Worm (Caenorhabditis elegans) whole organism, L1 larva: Measurements from ENCODE around the gene C30G7.4.

ENCODE experiments used
- C16A3.4 ChIP-seq: fragments of 150-350 bp; optimal IDR thresholded peaks from 2 replicates; lab custom pipeline; 2014; ENCODE audit warnings: missing biosample characterization, missing genetic modification characterization
- Y116A8C.19 ChIP-seq: sonication (generic microtip); optimal IDR thresholded peaks from 2 replicates; lab custom pipeline; 2016; ENCODE audit warnings: missing compliant biosample characterization, missing genetic modification characterization, borderline replicate concordance
- alr-1 ChIP-seq: fragments of 200-800 bp; sonication (Bioruptor generic); optimal IDR thresholded peaks from 2 replicates; lab custom pipeline; 2018; ENCODE audit warnings: borderline replicate concordance, mild to moderate bottlenecking, missing genetic modification characterization, missing compliant biosample characterization
- aly-2 ChIP-seq: fragments of 150-350 bp; optimal IDR thresholded peaks from 2 replicates; lab custom pipeline; 2014; ENCODE audit warnings: missing biosample characterization, missing genetic modification characterization
- ama-1 ChIP-seq: fragments of 150-350 bp; optimal IDR thresholded peaks from 2 replicates; lab custom pipeline; 2014
- blmp-1 ChIP-seq: fragments of 150-350 bp; optimal IDR thresholded peaks from 2 replicates; lab custom pipeline; 2014; ENCODE audit warnings: missing biosample characterization, missing genetic modification characterization
- ceh-88 ChIP-seq: fragments of 200-800 bp; sonication (Bioruptor generic); IDR thresholded peaks from 2 replicates; pipeline ENCODE4 v1.3.6; 2022; ENCODE audit warnings: missing genetic modification characterization, missing compliant biosample characterization
- ces-1 ChIP-seq: fragments of 150-350 bp; optimal IDR thresholded peaks from 2 replicates; lab custom pipeline; 2014; ENCODE audit warnings: missing biosample characterization, missing genetic modification reagents, missing genetic modification characterization
- dpl-1 ChIP-seq, 3 experiments: fragments of 150-350 bp in 2 of 3; sonication (generic microtip) in 1 of 3; optimal IDR thresholded peaks; 2 replicates each; lab custom pipeline; 2014 to 2017; ENCODE audit warnings: missing biosample characterization in 3 of 3, missing genetic modification characterization in 3 of 3, missing genetic modification reagents in 3 of 3
- efl-3 ChIP-seq: fragments of 200-800 bp; sonication (Bioruptor generic); optimal IDR thresholded peaks from 2 replicates; lab custom pipeline; 2018; ENCODE audit warnings: mild to moderate bottlenecking, missing genetic modification characterization, missing compliant biosample characterization
- egl-13 ChIP-seq: sonication (generic microtip); optimal IDR thresholded peaks from 2 replicates; lab custom pipeline; 2016; ENCODE audit warnings: missing genotype, missing genetic modification reagents, missing genetic modification characterization, missing compliant biosample characterization
- elt-2 ChIP-seq: sonication (generic microtip); optimal IDR thresholded peaks from 2 replicates; lab custom pipeline; 2016; ENCODE audit warnings: missing genetic modification characterization, mild to moderate bottlenecking, inconsistent platforms, missing compliant biosample characterization, missing genetic modification reagents
- elt-3 ChIP-seq, 6 experiments: fragments of 150-350 bp in 1 of 6; sonication (generic microtip); optimal IDR thresholded peaks; 2 replicates each; lab custom pipeline; 2017 to 2018; ENCODE audit warnings: missing biosample characterization in 6 of 6, missing genetic modification characterization in 6 of 6, inconsistent platforms in 1 of 6
- ets-5 ChIP-seq: fragments of 200-800 bp; sonication (Bioruptor generic); IDR thresholded peaks from 2 replicates; pipeline ENCODE4 v1.3.6; 2022; ENCODE audit warnings: missing genetic modification characterization, missing compliant biosample characterization
- fkh-10 ChIP-seq: sonication (generic microtip); optimal IDR thresholded peaks from 2 replicates; lab custom pipeline; 2017; ENCODE audit warnings: missing biosample characterization, missing genetic modification reagents, missing genetic modification characterization
- fkh-4 ChIP-seq: sonication (generic microtip); optimal IDR thresholded peaks from 2 replicates; lab custom pipeline; 2016; ENCODE audit warnings: missing compliant biosample characterization, missing genetic modification characterization, borderline replicate concordance
- fkh-8 ChIP-seq: sonication (generic microtip); optimal IDR thresholded peaks from 2 replicates; lab custom pipeline; 2016; ENCODE audit warnings: mild to moderate bottlenecking, missing genetic modification characterization, missing compliant biosample characterization
- hlh-17 ChIP-seq: fragments of 200-800 bp; sonication (Bioruptor generic); optimal IDR thresholded peaks from 2 replicates; lab custom pipeline; 2018; ENCODE audit warnings: missing genetic modification characterization, mild to moderate bottlenecking, missing compliant biosample characterization, moderate library complexity, borderline replicate concordance
- irx-1 ChIP-seq: sonication (generic microtip); optimal IDR thresholded peaks from 2 replicates; lab custom pipeline; 2016; ENCODE audit warnings: missing genetic modification characterization, missing compliant biosample characterization
- isw-1 ChIP-seq: fragments of 200-800 bp; sonication (Bioruptor generic); IDR thresholded peaks from 2 replicates; pipeline ENCODE4 v1.3.6; 2022; ENCODE audit warnings: missing genetic modification characterization, missing compliant biosample characterization
- lin-35 ChIP-seq, 2 experiments: fragments of 150-350 bp; optimal IDR thresholded peaks; 2 replicates each; lab custom pipeline; 2014; ENCODE audit warnings: missing biosample characterization in 2 of 2, missing genetic modification characterization in 2 of 2, missing genetic modification reagents in 2 of 2
- lir-3 ChIP-seq: sonication (generic microtip); optimal IDR thresholded peaks from 2 replicates; lab custom pipeline; 2016; ENCODE audit warnings: mild to moderate bottlenecking, missing genetic modification characterization, moderate library complexity, missing compliant biosample characterization; ENCODE audit not compliant: poor library complexity
- mdl-1 ChIP-seq, 2 experiments: fragments of 150-350 bp; optimal IDR thresholded peaks; 2 replicates each; lab custom pipeline; 2014 to 2017; ENCODE audit warnings: missing biosample characterization in 2 of 2, missing genetic modification characterization in 2 of 2, inconsistent platforms in 1 of 2
- mef-2 ChIP-seq: fragments of 150-350 bp; optimal IDR thresholded peaks from 2 replicates; lab custom pipeline; 2014; ENCODE audit warnings: missing biosample characterization, missing genetic modification characterization
- nhr-11 ChIP-seq: fragments of 150-350 bp; optimal IDR thresholded peaks from 2 replicates; lab custom pipeline; 2014; ENCODE audit warnings: missing biosample characterization, missing genetic modification characterization
- nhr-19 ChIP-seq: fragments of 200-800 bp; sonication (Bioruptor generic); conservative IDR thresholded peaks from 2 replicates; pipeline ENCODE4 v1.3.6; 2022; ENCODE audit warnings: missing genetic modification characterization, missing compliant biosample characterization
- nhr-20 ChIP-seq: sonication (generic microtip); optimal IDR thresholded peaks from 2 replicates; lab custom pipeline; 2016; ENCODE audit warnings: mild to moderate bottlenecking, missing genetic modification characterization, missing compliant biosample characterization
- nhr-71 ChIP-seq: sonication (generic microtip); optimal IDR thresholded peaks from 2 replicates; lab custom pipeline; 2016; ENCODE audit warnings: mild to moderate bottlenecking, missing genetic modification characterization, moderate library complexity, missing compliant biosample characterization
- nhr-76 ChIP-seq: sonication (generic microtip); optimal IDR thresholded peaks from 2 replicates; lab custom pipeline; 2017; ENCODE audit warnings: missing biosample characterization, missing genetic modification characterization
- nhr-77 ChIP-seq: fragments of 150-350 bp; optimal IDR thresholded peaks from 2 replicates; lab custom pipeline; 2014; ENCODE audit warnings: missing biosample characterization, missing genetic modification characterization
- nhr-84 ChIP-seq: sonication (generic microtip); optimal IDR thresholded peaks from 2 replicates; lab custom pipeline; 2017; ENCODE audit warnings: missing biosample characterization, missing genetic modification characterization
- nhr-90 ChIP-seq: sonication (generic microtip); optimal IDR thresholded peaks from 2 replicates; lab custom pipeline; 2016; ENCODE audit warnings: mild to moderate bottlenecking, missing genetic modification characterization, missing compliant biosample characterization; ENCODE audit not compliant: poor library complexity
- pag-3 ChIP-seq: sonication (generic microtip); optimal IDR thresholded peaks from 2 replicates; lab custom pipeline; 2017; ENCODE audit warnings: missing genetic modification characterization, mild to moderate bottlenecking, missing compliant biosample characterization, antibody characterized with exemption, borderline replicate concordance; ENCODE audit not compliant: insufficient read depth
- pax-3 ChIP-seq: fragments of 200-800 bp; sonication (Bioruptor generic); optimal IDR thresholded peaks from 2 replicates; lab custom pipeline; 2018; ENCODE audit warnings: mild to moderate bottlenecking, missing genetic modification characterization, moderate library complexity, missing compliant biosample characterization
- pqm-1 ChIP-seq: sonication (generic microtip); optimal IDR thresholded peaks from 3 replicates; lab custom pipeline; 2017; ENCODE audit warnings: missing biosample characterization, missing genetic modification characterization
- rnt-1 ChIP-seq: sonication (generic microtip); optimal IDR thresholded peaks from 2 replicates; lab custom pipeline; 2016; ENCODE audit warnings: mild to moderate bottlenecking, missing genetic modification characterization, moderate library complexity, missing compliant biosample characterization
- sox-4 ChIP-seq: sonication (generic microtip); optimal IDR thresholded peaks from 2 replicates; lab custom pipeline; 2016; ENCODE audit warnings: missing genetic modification characterization, missing compliant biosample characterization
- zag-1 ChIP-seq: fragments of 150-350 bp; optimal IDR thresholded peaks from 2 replicates; lab custom pipeline; 2014; ENCODE audit warnings: missing biosample characterization, missing genetic modification characterization
- ztf-11 ChIP-seq, 2 experiments: sonication (generic microtip); optimal IDR thresholded peaks; 2 replicates each; lab custom pipeline; 2016 to 2017; ENCODE audit warnings: missing genetic modification characterization in 2 of 2, missing biosample characterization in 1 of 2, missing compliant biosample characterization in 1 of 2
- ztf-4 ChIP-seq: fragments of 150-350 bp; optimal IDR thresholded peaks from 2 replicates; lab custom pipeline; 2014; ENCODE audit warnings: missing biosample characterization, missing genetic modification characterization

C30G7.4 gene

ce11 chrV:14947022-14947421 is at the start of gene C30G7.4:
C30G7.4 (minus strand) TSS chrV:14947122.
- TF ChIP-seq isw-1 (GFP tag; lab: Robert Waterston, UW) (no peak), irx-1 (tag; lab: Kevin White, UChicago) (no peak), ztf-4 (tag; lab: Kevin White, UChicago) (no peak), mef-2 (tag; lab: Kevin White, UChicago) (no peak)

- TF ChIP-seq aly-2 (tag; lab: Kevin White, UChicago) (no peak), nhr-20 (tag; lab: Kevin White, UChicago) (no peak), mdl-1 (tag; optimal IDR thresholded peaks at IDR 0.05; lab: Kevin White, UChicago) (no peak), ces-1 (no peak), dpl-1 (GFP tag; optimal IDR thresholded peaks at IDR 0.05; lab: Kevin White, UChicago) (no peak), nhr-11 (no peak), ama-1 (no peak), pqm-1 (tag; lab: Kevin White, UChicago) (no peak), nhr-76 (tag; lab: Kevin White, UChicago) (no peak), irx-1 (tag; lab: Kevin White, UChicago) (no peak), isw-1 (GFP tag; lab: Robert Waterston, UW) (no peak), nhr-71 (tag; lab: Kevin White, UChicago) (no peak), Y116A8C.19 (tag; lab: Kevin White, UChicago) (no peak), egl-13 (tag; lab: Kevin White, UChicago) (no peak), efl-3 (GFP tag; lab: Kevin White, UChicago) (no peak), alr-1 (tag; lab: Kevin White, UChicago) (no peak)
Measured at ce11 chrV:14996236-14996635, 49.3 kb upstream of the C30G7.4 start, which contains the start of gene irld-14. irld-14 (plus strand) TSS chrV:14996536.

- TF ChIP-seq pqm-1 (tag; lab: Kevin White, UChicago) = no peak
- no peak for TF ChIP-seq nhr-84
- no peak for TF ChIP-seq lir-3
- TF ChIP-seq nhr-71 (tag; lab: Kevin White, UChicago) = no peak
- TF ChIP-seq fkh-4 (tag; lab: Kevin White, UChicago) = no peak
- TF ChIP-seq nhr-20 (tag; lab: Kevin White, UChicago) = peak; percentile 30
- no peak for TF ChIP-seq pag-3 (tag; lab: Kevin White, UChicago)
- no peak for TF ChIP-seq sox-4 (tag; lab: Kevin White, UChicago)
- TF ChIP-seq elt-2 (tag; lab: Kevin White, UChicago) = peak; percentile 68
- no peak for TF ChIP-seq fkh-8 (tag; lab: Kevin White, UChicago)
- no peak for TF ChIP-seq ztf-11 (tag; optimal IDR thresholded peaks at IDR 0.05; lab: Kevin White, UChicago)
- TF ChIP-seq zag-1 = no peak
- TF ChIP-seq nhr-90 (tag; lab: Kevin White, UChicago) = no peak
- no peak for TF ChIP-seq ceh-88
- no peak for TF ChIP-seq mdl-1 (tag; optimal IDR thresholded peaks at IDR 0.05; lab: Kevin White, UChicago)
- no peak for TF ChIP-seq hlh-17 (GFP tag; lab: Kevin White, UChicago)
- TF ChIP-seq fkh-10 (GFP tag; lab: Kevin White, UChicago) = no peak
- no peak for TF ChIP-seq alr-1 (tag; lab: Kevin White, UChicago)
- no peak for TF ChIP-seq ama-1
- TF ChIP-seq nhr-19 (GFP tag; lab: Robert Waterston, UW) = no peak
- TF ChIP-seq lin-35 (GFP tag; optimal IDR thresholded peaks at IDR 0.05; lab: Kevin White, UChicago) = peak in 1 of 2 experiments; percentile 17
- TF ChIP-seq ets-5 = no peak
Measured at ce11 chrV:14993620-14994019, 46.7 kb upstream of the C30G7.4 start, which contains the start of gene fil-1. fil-1 (plus strand) TSS chrV:14993838.

- no peak for TF ChIP-seq C16A3.4
- TF ChIP-seq mef-2 (tag; lab: Kevin White, UChicago) = no peak
- TF ChIP-seq rnt-1 = no peak
- TF ChIP-seq lir-3 = no peak
- TF ChIP-seq elt-3 (tag; optimal IDR thresholded peaks at IDR 0.05; lab: Kevin White, UChicago) = no peak
- TF ChIP-seq nhr-77 = no peak
- no peak for TF ChIP-seq pax-3
- TF ChIP-seq blmp-1 (tag; lab: Kevin White, UChicago) = no peak
- TF ChIP-seq nhr-71 (tag; lab: Kevin White, UChicago) = no peak
- no peak for TF ChIP-seq alr-1 (tag; lab: Kevin White, UChicago)
Measured at ce11 chrV:14992627-14993117, 45.8 kb upstream of the C30G7.4 start, which contains the start of gene T01C3.3. T01C3.3 (minus strand) TSS chrV:14992677.
